Worm (Caenorhabditis elegans) whole organism, late embryonic: Measurements from ENCODE around the gene T04C12.1.

Source experiments
- C08G9.2 ChIP-seq: sonication (generic microtip); optimal IDR thresholded peaks from 2 replicates; lab custom pipeline; 2016; ENCODE audit warnings: mild to moderate bottlenecking, missing genetic modification characterization, moderate library complexity, missing compliant biosample characterization
- C38D4.7 ChIP-seq: fragments of 200-800 bp; sonication (Bioruptor generic); optimal IDR thresholded peaks from 2 replicates; lab custom pipeline; 2018; ENCODE audit warnings: mild to moderate bottlenecking, missing genetic modification characterization, moderate library complexity, missing compliant biosample characterization
- F13H6.1 ChIP-seq: sonication (generic microtip); optimal IDR thresholded peaks from 2 replicates; lab custom pipeline; 2016; ENCODE audit warnings: missing genetic modification characterization, missing compliant biosample characterization
- K09A11.1 ChIP-seq: sonication (generic microtip); optimal IDR thresholded peaks from 2 replicates; lab custom pipeline; 2017; ENCODE audit warnings: antibody characterized with exemption, mild to moderate bottlenecking, missing genetic modification characterization, missing compliant biosample characterization; ENCODE audit not compliant: insufficient read depth
- T23F11.4 ChIP-seq: fragments of 200-800 bp; sonication (Bioruptor generic); optimal IDR thresholded peaks from 2 replicates; lab custom pipeline; 2018; ENCODE audit warnings: mild to moderate bottlenecking, missing genetic modification characterization, missing compliant biosample characterization
- ahr-1 ChIP-seq: sonication (generic microtip); optimal IDR thresholded peaks from 2 replicates; lab custom pipeline; 2016; ENCODE audit warnings: missing genetic modification characterization, missing compliant biosample characterization
- ama-1 ChIP-seq: fragments of 150-350 bp; optimal IDR thresholded peaks from 2 replicates; lab custom pipeline; 2014
- ceh-14 ChIP-seq: sonication (generic microtip); optimal IDR thresholded peaks from 2 replicates; lab custom pipeline; 2016; ENCODE audit warnings: missing genotype, missing genetic modification characterization, missing compliant biosample characterization
- ceh-18 ChIP-seq: sonication (generic microtip); optimal IDR thresholded peaks from 2 replicates; lab custom pipeline; 2016; ENCODE audit warnings: missing genetic modification characterization, missing compliant biosample characterization
- ceh-22 ChIP-seq: sonication (generic microtip); optimal IDR thresholded peaks from 2 replicates; lab custom pipeline; 2017; ENCODE audit warnings: missing biosample characterization, missing genetic modification characterization
- ceh-24 ChIP-seq: sonication (generic microtip); optimal IDR thresholded peaks from 2 replicates; lab custom pipeline; 2016; ENCODE audit warnings: mild to moderate bottlenecking, missing genetic modification characterization, missing compliant biosample characterization
- ceh-34 ChIP-seq: sonication (generic microtip); optimal IDR thresholded peaks from 2 replicates; lab custom pipeline; 2016; ENCODE audit warnings: mild to moderate bottlenecking, missing genetic modification characterization, missing compliant biosample characterization
- ceh-45 ChIP-seq: fragments of 200-800 bp; sonication (Bioruptor generic); IDR thresholded peaks from 2 replicates; pipeline ENCODE4 v1.3.6; 2022; ENCODE audit warnings: missing genetic modification reagents, missing genetic modification characterization, missing compliant biosample characterization
- ceh-48 ChIP-seq: sonication (generic microtip); optimal IDR thresholded peaks from 2 replicates; lab custom pipeline; 2016; ENCODE audit warnings: missing genetic modification characterization, inconsistent platforms, missing compliant biosample characterization
- ceh-6 ChIP-seq: fragments of 200-800 bp; sonication (Bioruptor generic); optimal IDR thresholded peaks from 2 replicates; lab custom pipeline; 2018; ENCODE audit warnings: mild to moderate bottlenecking, missing genetic modification characterization, missing compliant biosample characterization
- che-1 ChIP-seq: sonication (generic microtip); optimal IDR thresholded peaks from 2 replicates; lab custom pipeline; 2016; ENCODE audit warnings: mild to moderate bottlenecking, missing genetic modification characterization, missing compliant biosample characterization
- dmd-4 ChIP-seq: sonication (generic microtip); optimal IDR thresholded peaks from 2 replicates; lab custom pipeline; 2016; ENCODE audit warnings: borderline replicate concordance, missing genetic modification characterization, missing compliant biosample characterization
- dve-1 ChIP-seq: sonication (generic microtip); optimal IDR thresholded peaks from 2 replicates; lab custom pipeline; 2017; ENCODE audit warnings: antibody characterized with exemption, mild to moderate bottlenecking, missing genetic modification characterization, missing compliant biosample characterization
- elt-2 ChIP-seq: sonication (generic microtip); optimal IDR thresholded peaks from 2 replicates; lab custom pipeline; 2016; ENCODE audit warnings: missing genetic modification reagents, missing genetic modification characterization, missing compliant biosample characterization
- elt-4 ChIP-seq: sonication (generic microtip); optimal IDR thresholded peaks from 2 replicates; lab custom pipeline; 2016; ENCODE audit warnings: missing genetic modification characterization, missing compliant biosample characterization
- ets-4 ChIP-seq: sonication (generic microtip); optimal IDR thresholded peaks from 2 replicates; lab custom pipeline; 2016; ENCODE audit warnings: missing genetic modification characterization, missing compliant biosample characterization
- eyg-1 ChIP-seq: sonication (generic microtip); optimal IDR thresholded peaks from 2 replicates; lab custom pipeline; 2016; ENCODE audit warnings: missing genotype, missing genetic modification characterization, missing compliant biosample characterization
- gmeb-2 ChIP-seq: sonication (generic microtip); optimal IDR thresholded peaks from 2 replicates; lab custom pipeline; 2016; ENCODE audit warnings: missing genetic modification characterization, inconsistent platforms, missing compliant biosample characterization
- hlh-13 ChIP-seq: fragments of 200-800 bp; sonication (Bioruptor generic); optimal IDR thresholded peaks from 2 replicates; lab custom pipeline; 2018; ENCODE audit warnings: mild to moderate bottlenecking, missing genetic modification characterization, missing compliant biosample characterization
- hlh-15 ChIP-seq: sonication (generic microtip); optimal IDR thresholded peaks from 2 replicates; lab custom pipeline; 2016; ENCODE audit warnings: missing genetic modification characterization, missing compliant biosample characterization
- hlh-8 ChIP-seq: sonication (generic microtip); optimal IDR thresholded peaks from 2 replicates; lab custom pipeline; 2016; ENCODE audit warnings: missing genotype, missing genetic modification characterization, missing compliant biosample characterization
- mec-3 ChIP-seq: sonication (generic microtip); optimal IDR thresholded peaks from 2 replicates; lab custom pipeline; 2016; ENCODE audit warnings: borderline replicate concordance, missing genetic modification characterization, missing compliant biosample characterization
- nhr-232 ChIP-seq: sonication (generic microtip); optimal IDR thresholded peaks from 2 replicates; lab custom pipeline; 2016; ENCODE audit warnings: missing genetic modification characterization, missing compliant biosample characterization
- npax-4 ChIP-seq: sonication (generic microtip); optimal IDR thresholded peaks from 2 replicates; lab custom pipeline; 2016; ENCODE audit warnings: missing genetic modification characterization, missing compliant biosample characterization
- odd-2 ChIP-seq: sonication (generic microtip); optimal IDR thresholded peaks from 2 replicates; lab custom pipeline; 2017; ENCODE audit warnings: antibody characterized with exemption, mild to moderate bottlenecking, missing genetic modification characterization, missing compliant biosample characterization
- pha-4 ChIP-seq: fragments of 150-350 bp; optimal IDR thresholded peaks from 2 replicates; lab custom pipeline; 2018; ENCODE audit warnings: missing biosample characterization, missing genetic modification reagents, missing genetic modification characterization
- pqm-1 ChIP-seq: sonication (generic microtip); optimal IDR thresholded peaks from 2 replicates; lab custom pipeline; 2016; ENCODE audit warnings: missing genetic modification characterization, missing compliant biosample characterization
- pros-1 ChIP-seq: fragments of 150-350 bp; optimal IDR thresholded peaks from 2 replicates; lab custom pipeline; 2014; ENCODE audit warnings: missing biosample characterization, missing genetic modification reagents, missing genetic modification characterization
- ref-2 ChIP-seq: sonication (generic microtip); optimal IDR thresholded peaks from 2 replicates; lab custom pipeline; 2016; ENCODE audit warnings: missing genetic modification characterization, missing compliant biosample characterization
- tbx-7 ChIP-seq: sonication (generic microtip); optimal IDR thresholded peaks from 2 replicates; lab custom pipeline; 2016; ENCODE audit warnings: missing genotype, missing genetic modification characterization, missing compliant biosample characterization
- unc-3 ChIP-seq, 2 experiments: fragments of 200-800 bp in 1 of 2; sonication (Bioruptor generic) in 1 of 2; sonication (generic microtip) in 1 of 2; conservative IDR thresholded peaks in 1 of 2; optimal IDR thresholded peaks in 1 of 2; 2 replicates each; pipeline versions ENCODE4 v1.3.6 to Lab custom; 2016 to 2022; ENCODE audit warnings: missing compliant biosample characterization in 2 of 2, missing genetic modification characterization in 2 of 2, missing genetic modification reagents in 1 of 2
- unc-86 ChIP-seq: sonication (generic microtip); optimal IDR thresholded peaks from 2 replicates; lab custom pipeline; 2016; ENCODE audit warnings: missing genetic modification characterization, missing compliant biosample characterization
- zip-5 ChIP-seq: sonication (generic microtip); optimal IDR thresholded peaks from 2 replicates; lab custom pipeline; 2016; ENCODE audit warnings: missing genetic modification characterization, missing compliant biosample characterization

The T04C12.1 gene

DNA sequence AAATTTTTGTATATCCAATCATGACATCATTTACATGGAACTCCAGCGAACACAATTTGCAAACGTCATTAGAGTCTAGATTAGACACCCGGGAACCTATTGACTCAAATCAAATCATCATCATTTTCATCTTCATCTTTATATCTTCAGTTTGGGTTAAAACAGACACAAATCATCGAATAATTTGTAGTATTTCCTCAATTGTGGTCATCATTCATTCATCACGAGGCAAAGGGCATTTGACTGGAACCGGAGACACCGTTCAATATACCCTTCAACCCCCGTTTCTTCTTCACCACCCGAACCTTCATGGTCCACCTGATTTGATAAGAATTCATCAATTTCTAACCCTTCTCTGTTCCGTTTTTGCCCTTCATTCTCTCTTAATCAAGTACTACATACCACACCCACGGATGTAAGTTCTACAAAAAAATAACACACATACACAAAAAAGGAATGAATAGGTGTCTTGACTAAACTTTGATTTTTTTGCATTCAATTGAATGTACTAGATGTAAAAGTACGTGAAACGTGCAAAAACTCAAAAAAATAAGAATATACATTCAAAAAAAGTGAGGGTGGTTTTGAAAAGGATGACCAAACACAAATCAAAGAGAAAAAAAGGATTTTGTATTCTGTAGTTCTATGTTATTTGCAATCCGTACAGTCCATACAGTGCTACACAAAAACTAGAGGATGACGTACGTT, 42.1 kb downstream of the T04C12.1 start:
- TF ChIP-seq gmeb-2 (tag; lab: Kevin White, UChicago) (no peak), ceh-34 (tag; lab: Kevin White, UChicago) (no peak), eyg-1 (tag; lab: Kevin White, UChicago) (no peak), odd-2 (tag; lab: Kevin White, UChicago) (no peak), hlh-8 (tag; lab: Kevin White, UChicago) (no peak), ets-4 (tag; lab: Kevin White, UChicago) (no peak), ceh-45 (GFP tag; lab: Robert Waterston, UW) (no peak), ceh-6 (GFP tag; lab: Kevin White, UChicago) (no peak), tbx-7 (no peak), hlh-15 (tag; lab: Kevin White, UChicago) (no peak), mec-3 (tag; lab: Kevin White, UChicago) (no peak), ceh-22 (tag; lab: Kevin White, UChicago) (no peak), C08G9.2 (tag; lab: Kevin White, UChicago) (no peak), ceh-24 (tag; lab: Kevin White, UChicago) (no peak), unc-86 (no peak), elt-2 (tag; lab: Kevin White, UChicago) (no peak), pros-1 (tag; lab: Kevin White, UChicago) (no peak), pqm-1 (tag; lab: Kevin White, UChicago) (no peak)

- TF ChIP-seq ets-4 (tag; lab: Kevin White, UChicago) = no peak
- no peak for TF ChIP-seq ahr-1 (tag; lab: Kevin White, UChicago)
- no peak for TF ChIP-seq ceh-18 (tag; lab: Kevin White, UChicago)
- no peak for TF ChIP-seq pros-1 (tag; lab: Kevin White, UChicago)
- no peak for TF ChIP-seq C08G9.2 (tag; lab: Kevin White, UChicago)
- no peak for TF ChIP-seq nhr-232
- no peak for TF ChIP-seq elt-2 (tag; lab: Kevin White, UChicago)
- TF ChIP-seq pqm-1 (tag; lab: Kevin White, UChicago) = no peak
- TF ChIP-seq ceh-34 (tag; lab: Kevin White, UChicago) = no peak
- no peak for TF ChIP-seq mec-3 (tag; lab: Kevin White, UChicago)
- TF ChIP-seq ceh-14 (tag; lab: Kevin White, UChicago) = no peak
- TF ChIP-seq, all 69 proteins: peak for 0
These were observed 44.3 kb downstream of the T04C12.1 start for ce11 chrV:11014758-11015157.

DNA sequence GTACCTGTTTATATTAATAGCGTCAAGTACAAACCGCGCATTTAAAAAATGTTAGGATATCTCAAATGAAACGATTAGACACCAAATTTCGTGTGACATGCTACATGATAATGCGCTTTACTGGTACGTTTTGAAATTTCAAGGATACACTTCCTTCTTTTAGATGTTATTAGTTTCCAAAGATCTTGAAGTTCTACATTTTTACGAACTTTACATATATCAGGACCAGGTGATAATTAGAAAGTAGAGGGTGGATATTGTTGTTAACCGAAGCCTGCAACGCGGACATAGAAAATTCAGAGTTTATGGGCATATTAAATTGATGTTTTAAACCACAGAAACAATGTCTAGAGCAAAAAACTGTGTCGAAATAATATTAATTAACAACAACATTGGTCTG, 45.9 kb downstream of the T04C12.1 start:
- TF ChIP-seq ref-2 (tag; lab: Kevin White, UChicago) = no peak
- TF ChIP-seq ceh-14 (tag; lab: Kevin White, UChicago) = no peak
- no peak for TF ChIP-seq zip-5
- no peak for TF ChIP-seq T23F11.4
- TF ChIP-seq unc-3 (GFP tag; conservative IDR thresholded peaks at IDR 0.05; lab: Robert Waterston, UW) = no peak
- no peak for TF ChIP-seq unc-3 (tag; optimal IDR thresholded peaks at IDR 0.05; lab: Kevin White, UChicago)
- no peak for TF ChIP-seq hlh-13 (GFP tag; lab: Kevin White, UChicago)
- no peak for TF ChIP-seq ahr-1 (tag; lab: Kevin White, UChicago)
- TF ChIP-seq pha-4 = no peak

ce11 chrV:11012419-11012818, 46.6 kb downstream of the T04C12.1 start, which contains the start of gene C13G3.1:
Gene C13G3.1, minus strand, starts transcription at chrV:11012465.
- no peak for TF ChIP-seq elt-4 (tag; lab: Kevin White, UChicago)
- no peak for TF ChIP-seq C38D4.7 (GFP tag; lab: Kevin White, UChicago)
- TF ChIP-seq ceh-22 (tag; lab: Kevin White, UChicago) = no peak
- no peak for TF ChIP-seq che-1
- no peak for TF ChIP-seq dmd-4 (tag; lab: Kevin White, UChicago)
- TF ChIP-seq npax-4 (tag; lab: Kevin White, UChicago) = no peak
- TF ChIP-seq ceh-24 (tag; lab: Kevin White, UChicago) = no peak
- TF ChIP-seq dve-1 (tag; lab: Kevin White, UChicago) = no peak
- no peak for TF ChIP-seq F13H6.1 (tag; lab: Kevin White, UChicago)
- TF ChIP-seq ama-1 (lab: Kevin White, UChicago) = no peak
- no peak for TF ChIP-seq K09A11.1 (tag; lab: Kevin White, UChicago)
- TF ChIP-seq ceh-48 (tag; lab: Kevin White, UChicago) = no peak
- no peak for TF ChIP-seq ceh-45 (GFP tag; lab: Robert Waterston, UW)
